Worm (Caenorhabditis elegans) whole organism, mixed stage, embryonic: ENCODE measurements around the gene gtf-2E1.

Experiments used
- drap-1 ChIP-seq: fragments of 200-800 bp; sonication (Bioruptor generic); optimal IDR thresholded peaks from 3 replicates; lab custom pipeline; 2018; ENCODE audit warnings: mild to moderate bottlenecking, missing genetic modification characterization, missing compliant biosample characterization
- elt-3 ChIP-seq: fragments of 150-350 bp; optimal IDR thresholded peaks from 2 replicates; lab custom pipeline; 2014; ENCODE audit warnings: missing biosample characterization, missing genetic modification characterization
- flh-1 ChIP-seq: fragments of 200-800 bp; sonication (Bioruptor generic); optimal IDR thresholded peaks from 2 replicates; lab custom pipeline; 2018; ENCODE audit warnings: mild to moderate bottlenecking, missing genetic modification characterization, moderate library complexity, missing compliant biosample characterization
- nhr-12 ChIP-seq: fragments of 150-350 bp; optimal IDR thresholded peaks from 2 replicates; lab custom pipeline; 2014; ENCODE audit warnings: missing biosample characterization, missing genetic modification characterization
- snpc-4 ChIP-seq: fragments of 150-350 bp; optimal IDR thresholded peaks from 2 replicates; lab custom pipeline; 2014; ENCODE audit warnings: missing biosample characterization, missing genetic modification characterization
- tbx-8 ChIP-seq: fragments of 200-800 bp; sonication (Bioruptor generic); optimal IDR thresholded peaks from 2 replicates; lab custom pipeline; 2018; ENCODE audit warnings: mild to moderate bottlenecking, missing genetic modification characterization, moderate library complexity, missing compliant biosample characterization
- unc-120 ChIP-seq: sonication (generic microtip); optimal IDR thresholded peaks from 2 replicates; lab custom pipeline; 2017; ENCODE audit warnings: missing genetic modification characterization, missing compliant biosample characterization; ENCODE audit not compliant: poor library complexity, severe bottlenecking
- ztf-11 ChIP-seq: fragments of 150-350 bp; optimal IDR thresholded peaks from 2 replicates; lab custom pipeline; 2014; ENCODE audit warnings: missing biosample characterization, missing genetic modification characterization

DNA sequence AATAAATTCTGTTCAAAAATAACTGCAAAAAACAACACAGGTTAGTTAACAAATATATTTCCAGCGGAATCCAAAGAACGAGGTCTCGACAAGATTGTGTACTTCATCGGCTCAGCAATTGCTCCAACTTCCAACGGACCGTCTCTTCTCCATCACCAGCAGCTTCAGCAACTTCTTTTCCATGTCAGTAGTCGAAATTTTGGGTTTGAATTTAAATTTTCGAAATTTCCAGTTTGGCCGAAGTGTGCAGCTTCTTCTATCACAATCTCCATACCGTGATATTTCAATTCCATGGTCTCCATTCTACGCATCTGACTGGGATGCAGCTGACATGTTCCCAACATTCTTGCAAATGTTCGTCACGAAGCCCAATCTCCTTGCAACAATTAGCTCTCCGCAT, 1.7 kb upstream of the gtf-2E1 start:
- TF ChIP-seq flh-1 (no peak), nhr-12 (tag; lab: Kevin White, UChicago) (no peak), snpc-4 (tag; lab: Kevin White, UChicago) (no peak), ztf-11 (no peak), tbx-8 (GFP tag; lab: Kevin White, UChicago) (no peak), unc-120 (tag; lab: Kevin White, UChicago) (no peak), drap-1 (GFP tag; lab: Kevin White, UChicago) (no peak), elt-3 (tag; lab: Kevin White, UChicago) (no peak)
